Fruit fly (Drosophila melanogaster): ENCODE measurements around the gene mRpS34.

dm6 chr3L:16301153-16301552 lies 46.7 kb upstream of the mRpS34 start, which contains the start of gene CG4982:
- TF ChIP-seq aop (GFP tag; IDR thresholded peaks at IDR 0.05), result no peak
- TF ChIP-seq ab (GFP tag; optimal IDR thresholded peaks at IDR 0.05), result no peak
- TF ChIP-seq insv (GFP tag; optimal IDR thresholded peaks at IDR 0.05), result no peak
- TF ChIP-seq CG33213 (GFP tag; optimal IDR thresholded peaks at IDR 0.05), result no peak
- TF ChIP-seq HHEX (GFP tag; optimal IDR thresholded peaks at IDR 0.05), result no peak
- no peak for TF ChIP-seq dan (GFP tag; IDR thresholded peaks at IDR 0.05)
- TF ChIP-seq Mrtf (GFP tag; IDR thresholded peaks at IDR 0.05), result no peak
- TF ChIP-seq CG30403 (GFP tag; optimal IDR thresholded peaks at IDR 0.05), result no peak
- no peak for TF ChIP-seq ranshi (GFP tag; IDR thresholded peaks at IDR 0.05)
- no peak for TF ChIP-seq CG9876 (GFP tag; optimal IDR thresholded peaks at IDR 0.05)
- no peak for TF ChIP-seq CG6175 (GFP tag; IDR thresholded peaks at IDR 0.05)
